Worm (Caenorhabditis elegans) whole organism, late embryonic: ENCODE measurements around the gene srx-113.

Source experiments
- C38D4.7 ChIP-seq: fragments of 200-800 bp; sonication (Bioruptor generic); optimal IDR thresholded peaks from 2 replicates; lab custom pipeline; 2018; ENCODE audit warnings: mild to moderate bottlenecking, missing genetic modification characterization, moderate library complexity, missing compliant biosample characterization
- K02D7.2 ChIP-seq: sonication (generic microtip); optimal IDR thresholded peaks from 2 replicates; lab custom pipeline; 2017; ENCODE audit warnings: mild to moderate bottlenecking, missing genetic modification characterization, missing compliant biosample characterization
- K09A11.1 ChIP-seq: sonication (generic microtip); optimal IDR thresholded peaks from 2 replicates; lab custom pipeline; 2017; ENCODE audit warnings: antibody characterized with exemption, mild to moderate bottlenecking, missing genetic modification characterization, missing compliant biosample characterization; ENCODE audit not compliant: insufficient read depth
- Y22D7AL.16 ChIP-seq: sonication (generic microtip); optimal IDR thresholded peaks from 2 replicates; lab custom pipeline; 2016; ENCODE audit warnings: missing genetic modification characterization, missing compliant biosample characterization
- ama-1 ChIP-seq: fragments of 150-350 bp; optimal IDR thresholded peaks from 2 replicates; lab custom pipeline; 2014
- ceh-18 ChIP-seq: sonication (generic microtip); optimal IDR thresholded peaks from 2 replicates; lab custom pipeline; 2016; ENCODE audit warnings: missing genetic modification characterization, missing compliant biosample characterization
- ceh-2 ChIP-seq: sonication (generic microtip); optimal IDR thresholded peaks from 2 replicates; lab custom pipeline; 2016; ENCODE audit warnings: missing genotype, missing genetic modification characterization, missing compliant biosample characterization
- ceh-22 ChIP-seq: sonication (generic microtip); optimal IDR thresholded peaks from 2 replicates; lab custom pipeline; 2017; ENCODE audit warnings: missing biosample characterization, missing genetic modification characterization
- ceh-31 ChIP-seq: sonication (generic microtip); optimal IDR thresholded peaks from 2 replicates; lab custom pipeline; 2016; ENCODE audit warnings: missing genetic modification characterization, missing compliant biosample characterization
- ceh-34 ChIP-seq: sonication (generic microtip); optimal IDR thresholded peaks from 2 replicates; lab custom pipeline; 2016; ENCODE audit warnings: mild to moderate bottlenecking, missing genetic modification characterization, missing compliant biosample characterization
- ceh-45 ChIP-seq: fragments of 200-800 bp; sonication (Bioruptor generic); IDR thresholded peaks from 2 replicates; pipeline ENCODE4 v1.3.6; 2022; ENCODE audit warnings: missing genetic modification reagents, missing genetic modification characterization, missing compliant biosample characterization
- ceh-9 ChIP-seq: sonication (generic microtip); optimal IDR thresholded peaks from 2 replicates; lab custom pipeline; 2016; ENCODE audit warnings: mild to moderate bottlenecking, missing genetic modification characterization, inconsistent platforms, missing compliant biosample characterization
- che-1 ChIP-seq: sonication (generic microtip); optimal IDR thresholded peaks from 2 replicates; lab custom pipeline; 2016; ENCODE audit warnings: mild to moderate bottlenecking, missing genetic modification characterization, missing compliant biosample characterization
- dmd-4 ChIP-seq: sonication (generic microtip); optimal IDR thresholded peaks from 2 replicates; lab custom pipeline; 2016; ENCODE audit warnings: borderline replicate concordance, missing genetic modification characterization, missing compliant biosample characterization
- elt-2 ChIP-seq: sonication (generic microtip); optimal IDR thresholded peaks from 2 replicates; lab custom pipeline; 2016; ENCODE audit warnings: missing genetic modification reagents, missing genetic modification characterization, missing compliant biosample characterization
- ets-4 ChIP-seq: sonication (generic microtip); optimal IDR thresholded peaks from 2 replicates; lab custom pipeline; 2016; ENCODE audit warnings: missing genetic modification characterization, missing compliant biosample characterization
- fkh-10 ChIP-seq: fragments of 150-350 bp; optimal IDR thresholded peaks from 2 replicates; lab custom pipeline; 2014; ENCODE audit warnings: missing biosample characterization, missing genetic modification reagents, missing genetic modification characterization
- fkh-6 ChIP-seq: sonication (generic microtip); optimal IDR thresholded peaks from 2 replicates; lab custom pipeline; 2016; ENCODE audit warnings: missing genetic modification characterization, missing compliant biosample characterization
- gmeb-2 ChIP-seq: sonication (generic microtip); optimal IDR thresholded peaks from 2 replicates; lab custom pipeline; 2016; ENCODE audit warnings: missing genetic modification characterization, inconsistent platforms, missing compliant biosample characterization
- hlh-30 ChIP-seq: sonication (generic microtip); optimal IDR thresholded peaks from 2 replicates; lab custom pipeline; 2017; ENCODE audit warnings: antibody characterized with exemption, missing genetic modification characterization, missing compliant biosample characterization; ENCODE audit not compliant: insufficient read depth
- hlh-8 ChIP-seq: sonication (generic microtip); optimal IDR thresholded peaks from 2 replicates; lab custom pipeline; 2016; ENCODE audit warnings: missing genotype, missing genetic modification characterization, missing compliant biosample characterization
- lin-11 ChIP-seq: fragments of 200-800 bp; sonication (Bioruptor generic); optimal IDR thresholded peaks from 2 replicates; lab custom pipeline; 2018; ENCODE audit warnings: mild to moderate bottlenecking, missing genetic modification characterization, missing compliant biosample characterization
- mec-3 ChIP-seq: sonication (generic microtip); optimal IDR thresholded peaks from 2 replicates; lab custom pipeline; 2016; ENCODE audit warnings: borderline replicate concordance, missing genetic modification characterization, missing compliant biosample characterization
- nfya-1 ChIP-seq: sonication (generic microtip); optimal IDR thresholded peaks from 2 replicates; lab custom pipeline; 2017; ENCODE audit warnings: missing genetic modification characterization, mild to moderate bottlenecking, missing compliant biosample characterization, antibody characterized with exemption, moderate library complexity
- nhr-11 ChIP-seq: fragments of 150-350 bp; optimal IDR thresholded peaks from 2 replicates; lab custom pipeline; 2014; ENCODE audit warnings: missing biosample characterization, missing genetic modification characterization
- nhr-232 ChIP-seq: sonication (generic microtip); optimal IDR thresholded peaks from 2 replicates; lab custom pipeline; 2016; ENCODE audit warnings: missing genetic modification characterization, missing compliant biosample characterization
- npax-4 ChIP-seq: sonication (generic microtip); optimal IDR thresholded peaks from 2 replicates; lab custom pipeline; 2016; ENCODE audit warnings: missing genetic modification characterization, missing compliant biosample characterization
- pha-2 ChIP-seq: sonication (generic microtip); optimal IDR thresholded peaks from 2 replicates; lab custom pipeline; 2017; ENCODE audit warnings: mild to moderate bottlenecking, missing genetic modification characterization, missing compliant biosample characterization
- pha-4 ChIP-seq: fragments of 150-350 bp; optimal IDR thresholded peaks from 2 replicates; lab custom pipeline; 2018; ENCODE audit warnings: missing biosample characterization, missing genetic modification reagents, missing genetic modification characterization
- pqm-1 ChIP-seq: sonication (generic microtip); optimal IDR thresholded peaks from 2 replicates; lab custom pipeline; 2016; ENCODE audit warnings: missing genetic modification characterization, missing compliant biosample characterization
- ref-2 ChIP-seq: sonication (generic microtip); optimal IDR thresholded peaks from 2 replicates; lab custom pipeline; 2016; ENCODE audit warnings: missing genetic modification characterization, missing compliant biosample characterization
- sox-4 ChIP-seq: sonication (generic microtip); optimal IDR thresholded peaks from 2 replicates; lab custom pipeline; 2017; ENCODE audit warnings: mild to moderate bottlenecking, missing genetic modification characterization, inconsistent platforms, missing compliant biosample characterization
- tbx-2 ChIP-seq: sonication (generic microtip); optimal IDR thresholded peaks from 2 replicates; lab custom pipeline; 2016; ENCODE audit warnings: missing genetic modification characterization, missing compliant biosample characterization
- tbx-7 ChIP-seq: sonication (generic microtip); optimal IDR thresholded peaks from 2 replicates; lab custom pipeline; 2016; ENCODE audit warnings: missing genotype, missing genetic modification characterization, missing compliant biosample characterization
- unc-42 ChIP-seq: sonication (generic microtip); optimal IDR thresholded peaks from 2 replicates; lab custom pipeline; 2016; ENCODE audit warnings: missing genotype, missing genetic modification characterization, missing compliant biosample characterization
- unc-55 ChIP-seq: sonication (generic microtip); optimal IDR thresholded peaks from 2 replicates; lab custom pipeline; 2017; ENCODE audit warnings: missing biosample characterization, missing genetic modification reagents, missing genetic modification characterization
- unc-86 ChIP-seq: sonication (generic microtip); optimal IDR thresholded peaks from 2 replicates; lab custom pipeline; 2016; ENCODE audit warnings: missing genetic modification characterization, missing compliant biosample characterization
- zip-5 ChIP-seq: sonication (generic microtip); optimal IDR thresholded peaks from 2 replicates; lab custom pipeline; 2016; ENCODE audit warnings: missing genetic modification characterization, missing compliant biosample characterization

srx-113 gene

ce11 chrV:12649213-12649612 lies 17.3 kb upstream of the srx-113 start, which contains the start of gene gpa-9:
Gene gpa-9 (minus strand): TSS chrV:12649313.
- no peak for TF ChIP-seq tbx-7 (tag; lab: Kevin White, UChicago)
- no peak for TF ChIP-seq K09A11.1
- TF ChIP-seq ceh-22, result no peak
- TF ChIP-seq nfya-1 (tag; lab: Kevin White, UChicago), result no peak
- TF ChIP-seq zip-5 (tag; lab: Kevin White, UChicago), result no peak
- no peak for TF ChIP-seq ceh-18
- TF ChIP-seq unc-42 (tag; lab: Kevin White, UChicago), result no peak
- no peak for TF ChIP-seq K02D7.2
- no peak for TF ChIP-seq ceh-9 (tag; lab: Kevin White, UChicago)
- TF ChIP-seq nhr-232 (tag; lab: Kevin White, UChicago), result no peak
- no peak for TF ChIP-seq ceh-31
- TF ChIP-seq nhr-11 (tag; lab: Kevin White, UChicago), result no peak
- no peak for TF ChIP-seq fkh-6
- no peak for TF ChIP-seq Y22D7AL.16 (tag; lab: Kevin White, UChicago)
- no peak for TF ChIP-seq npax-4 (tag; lab: Kevin White, UChicago)
- TF ChIP-seq hlh-30 (tag; lab: Kevin White, UChicago), result no peak
- TF ChIP-seq ama-1 (lab: Kevin White, UChicago), result no peak
- no peak for TF ChIP-seq lin-11 (tag; lab: Kevin White, UChicago)
- no peak for TF ChIP-seq sox-4 (tag; lab: Kevin White, UChicago)

DNA sequence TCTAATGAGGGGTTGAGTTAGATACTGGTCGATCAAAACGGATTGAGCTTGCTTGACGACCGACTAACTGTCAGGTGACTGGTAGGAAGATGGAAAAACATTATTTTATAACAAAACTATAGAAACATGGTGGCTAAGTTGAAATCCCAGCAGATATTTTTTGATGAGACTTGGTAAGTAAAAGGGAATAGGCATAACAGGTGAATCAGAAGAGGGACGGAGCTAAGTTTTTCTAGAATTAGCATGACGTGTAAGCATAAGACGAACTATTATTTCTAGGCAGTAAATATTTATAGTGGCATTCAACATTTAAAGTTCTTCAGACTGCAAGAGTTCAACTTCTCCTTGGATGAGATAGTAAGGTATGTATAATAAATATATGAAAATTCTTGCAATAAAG lies 12.6 kb upstream of the srx-113 start, which contains the start of gene F56H9.8:
Gene F56H9.8, plus strand, starts transcription at position 301 of the 400 bp plus-strand sequence.
- TF ChIP-seq ceh-2 (no peak), pha-2 (tag; lab: Kevin White, UChicago) (no peak), che-1 (no peak), ets-4 (tag; lab: Kevin White, UChicago) (no peak), dmd-4 (tag; lab: Kevin White, UChicago) (no peak), tbx-2 (tag; lab: Kevin White, UChicago) (no peak), pqm-1 (tag; lab: Kevin White, UChicago) (no peak), ref-2 (tag; lab: Kevin White, UChicago) (no peak), mec-3 (tag; lab: Kevin White, UChicago) (no peak), unc-86 (tag; lab: Kevin White, UChicago) (no peak), ceh-45 (GFP tag; lab: Robert Waterston, UW) (no peak), hlh-8 (tag; lab: Kevin White, UChicago) (no peak), ceh-22 (no peak), ceh-18 (no peak), fkh-10 (GFP tag; lab: Kevin White, UChicago) (no peak), unc-55 (GFP tag; lab: Kevin White, UChicago) (no peak), gmeb-2 (tag; lab: Kevin White, UChicago) (no peak), pha-4 (no peak), fkh-6 (no peak), C38D4.7 (GFP tag; lab: Kevin White, UChicago) (no peak)

DNA sequence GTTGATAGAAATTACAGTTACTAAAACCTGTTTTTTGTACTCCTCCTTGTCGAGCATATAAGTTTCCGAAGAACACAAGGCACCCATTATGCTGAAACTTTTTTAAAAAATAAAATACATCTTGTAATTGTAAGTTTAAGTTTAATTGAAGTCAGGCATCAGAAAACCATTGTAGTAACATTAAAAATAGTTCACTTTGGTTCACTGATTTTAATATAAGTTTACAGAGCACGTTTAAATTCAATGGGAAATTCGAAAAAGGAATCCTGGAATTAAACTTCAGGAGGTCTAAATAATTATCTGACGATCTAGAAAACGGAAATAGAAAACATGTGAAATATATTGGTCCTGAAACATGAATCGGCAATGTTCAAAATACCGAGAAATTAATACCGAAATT lies 8.4 kb upstream of the srx-113 start, which contains the start of gene gpa-8:
Gene gpa-8, minus strand, starts transcription at position 101 of the 400 bp plus-strand sequence.
- no peak for TF ChIP-seq ceh-34
- TF ChIP-seq elt-2 (tag; lab: Kevin White, UChicago), result no peak
